Fruit fly (Drosophila melanogaster): ENCODE data around the gene CG31661.
A peak's percentile ranks its signal among the peaks of the same experiment; 100 is the strongest.

dm6 chr2L:1491791-1492345 is 5.2 kb upstream of the CG31661 start, which contains the start of gene CG31928:
- TF ChIP-seq CG17806 (tag; optimal IDR thresholded peaks at IDR 0.05) (no peak), CG10348 (GFP tag; IDR thresholded peaks at IDR 0.05) (no peak), CG8159 (tag; optimal IDR thresholded peaks at IDR 0.05) (no peak), EcR (GFP tag; optimal IDR thresholded peaks at IDR 0.05) (no peak), D1 (tag; optimal IDR thresholded peaks at IDR 0.05) (peak; percentile 33)

Measured in whole organism, pupa.